Fruit fly (Drosophila melanogaster): ENCODE data around the gene RpL27A.

DNA sequence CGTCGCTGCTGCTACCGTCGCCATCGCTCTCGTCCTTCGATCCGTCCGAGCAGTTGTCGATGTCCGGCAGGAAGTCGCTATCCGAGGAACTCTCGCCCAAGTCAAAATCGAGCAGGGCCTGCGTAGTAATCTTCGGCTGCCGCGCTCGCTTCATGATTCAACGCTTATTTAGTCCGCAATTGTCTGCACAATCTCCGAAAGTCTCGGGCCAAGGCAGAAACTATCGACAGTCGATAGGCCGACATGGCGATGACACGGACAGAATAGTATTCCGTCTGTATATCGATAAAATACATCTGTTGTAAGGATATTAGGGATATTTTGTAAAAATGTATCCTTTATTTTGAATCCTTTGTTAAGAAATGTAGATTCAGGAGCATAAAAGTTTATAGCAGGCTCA lies 5.4 kb downstream of the RpL27A start, which contains the start of gene CG15439:
- TF ChIP-seq usp (GFP tag; optimal IDR thresholded peaks at IDR 0.05): no peak
- TF ChIP-seq pan (optimal IDR thresholded peaks at IDR 0.05): no peak
